Worm (Caenorhabditis elegans) whole organism, L3 larva: Measurements from ENCODE around the gene C02B8.7.

Experiments used
- ama-1 ChIP-seq: fragments of 150-350 bp; optimal IDR thresholded peaks from 2 replicates; lab custom pipeline; 2018
- fos-1 ChIP-seq: fragments of 150-350 bp; optimal IDR thresholded peaks from 2 replicates; lab custom pipeline; 2014; ENCODE audit warnings: missing biosample characterization, missing genetic modification characterization
- jun-1 ChIP-seq: fragments of 150-350 bp; optimal IDR thresholded peaks from 2 replicates; lab custom pipeline; 2014; ENCODE audit warnings: missing biosample characterization, missing genetic modification reagents, missing genetic modification characterization
- nhr-23 ChIP-seq: fragments of 150-350 bp; optimal IDR thresholded peaks from 2 replicates; lab custom pipeline; 2014; ENCODE audit warnings: missing biosample characterization, missing genetic modification reagents, missing genetic modification characterization
- nhr-76 ChIP-seq: fragments of 150-350 bp; sonication (generic microtip); optimal IDR thresholded peaks from 5 replicates; lab custom pipeline; 2014; ENCODE audit warnings: missing biosample characterization, missing genetic modification characterization
- unc-62 ChIP-seq: fragments of 150-350 bp; sonication (generic microtip); optimal IDR thresholded peaks from 4 replicates; lab custom pipeline; 2014; ENCODE audit warnings: missing biosample characterization, missing genetic modification reagents, missing genetic modification characterization

DNA sequence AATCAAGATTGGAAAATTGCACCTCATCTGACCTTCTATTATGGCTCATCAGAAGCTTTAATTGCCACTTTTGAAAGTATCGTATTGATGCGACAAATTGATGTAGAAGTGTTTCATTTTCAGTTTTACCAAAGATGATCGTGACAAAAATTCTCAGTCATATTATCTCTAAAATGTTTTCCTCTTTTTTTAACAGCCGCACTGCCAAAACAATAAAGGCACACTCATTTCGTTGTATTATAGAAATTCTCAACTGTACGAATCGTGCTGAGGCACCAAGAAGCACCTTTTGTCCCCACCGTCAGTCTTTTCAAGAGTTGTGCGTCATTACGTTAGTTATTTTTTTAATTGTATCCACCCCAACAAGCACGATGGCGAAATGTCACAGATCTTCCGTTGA lies 29.8 kb downstream of the C02B8.7 start, which contains the start of gene K07E3.9:
- TF ChIP-seq nhr-23 (tag; lab: Kevin White, UChicago): no peak
- no peak for TF ChIP-seq fos-1 (tag; lab: Kevin White, UChicago)
- TF ChIP-seq nhr-76 (tag; lab: Kevin White, UChicago): no peak
- no peak for TF ChIP-seq jun-1 (tag; lab: Kevin White, UChicago)
- no peak for TF ChIP-seq unc-62 (GFP tag; lab: Kevin White, UChicago)
- no peak for TF ChIP-seq ama-1 (lab: Kevin White, UChicago)
